Worm (Caenorhabditis elegans) whole organism, L4/young adult: ENCODE data around the gene Y60A3A.23.
A peak's percentile ranks its signal among the peaks of the same experiment; 100 is the strongest.

Experiments
- W03F9.2 ChIP-seq: fragments of 150-350 bp; optimal IDR thresholded peaks from 2 replicates; lab custom pipeline; 2014; ENCODE audit warnings: missing biosample characterization, missing genetic modification characterization
- dao-5 ChIP-seq: sonication (generic microtip); optimal IDR thresholded peaks from 2 replicates; lab custom pipeline; 2016; ENCODE audit warnings: missing genotype, missing genetic modification characterization, moderate library complexity, missing compliant biosample characterization
- him-1 ChIP-seq: sonication (generic microtip); optimal IDR thresholded peaks from 2 replicates; lab custom pipeline; 2016; ENCODE audit warnings: missing genotype, missing genetic modification reagents, missing genetic modification characterization, missing compliant biosample characterization

Y60A3A.23 gene

DNA sequence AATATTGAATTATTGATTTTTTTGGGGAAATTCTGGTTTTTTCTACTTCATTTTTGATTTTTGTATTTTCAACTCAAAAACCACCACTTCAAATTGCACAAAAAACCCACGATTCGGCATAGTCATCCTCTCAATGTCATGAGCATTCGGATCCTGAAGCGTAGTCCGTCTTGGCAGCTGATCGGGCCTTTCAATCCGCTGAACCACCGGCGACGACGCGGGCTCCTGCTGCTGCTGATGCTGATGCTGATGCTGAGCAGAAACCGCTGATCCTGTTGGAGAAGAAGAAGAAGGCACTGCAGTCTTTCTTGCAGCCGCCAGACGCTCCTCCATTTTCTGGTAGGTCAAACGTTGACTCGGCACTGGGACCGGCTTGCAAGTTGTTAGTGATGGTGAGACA, 8.5 kb upstream of the Y60A3A.23 start:
- no peak for TF ChIP-seq W03F9.2 (tag; lab: Kevin White, UChicago)
- no peak for TF ChIP-seq dao-5 (tag; lab: Kevin White, UChicago)
- no peak for TF ChIP-seq him-1 (tag; lab: Kevin White, UChicago)

ce11 chrV:19999789-20000188, 7.8 kb upstream of the Y60A3A.23 start:
- TF ChIP-seq W03F9.2 (tag; lab: Kevin White, UChicago) (no peak), him-1 (tag; lab: Kevin White, UChicago) (no peak), dao-5 (tag; lab: Kevin White, UChicago) (no peak)

DNA sequence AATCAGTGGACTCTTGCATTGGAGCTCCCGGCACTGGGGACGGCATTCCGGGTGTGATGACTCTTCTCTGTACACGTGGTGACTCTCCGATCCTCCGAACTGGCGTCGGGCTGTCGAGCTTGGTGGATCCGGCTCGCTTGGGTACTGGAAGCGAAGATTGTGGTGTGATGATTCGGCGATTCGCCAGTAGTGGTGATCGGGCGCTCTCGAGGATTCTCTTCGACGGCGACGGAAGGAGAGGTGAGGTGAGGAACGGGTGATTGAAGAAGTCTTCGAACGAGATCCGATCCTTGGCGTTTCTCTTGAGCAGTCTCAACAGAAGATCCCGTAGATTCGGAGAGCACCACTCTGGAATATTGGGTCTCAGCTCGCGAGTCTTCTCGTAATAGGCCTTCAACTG, 6.9 kb upstream of the Y60A3A.23 start:
- TF ChIP-seq dao-5 (tag; lab: Kevin White, UChicago) = no peak
- TF ChIP-seq him-1 (tag; lab: Kevin White, UChicago) = no peak
- TF ChIP-seq W03F9.2 (tag; lab: Kevin White, UChicago) = no peak

- TF ChIP-seq him-1 (tag; lab: Kevin White, UChicago) (no peak), W03F9.2 (tag; lab: Kevin White, UChicago) (no peak), dao-5 (tag; lab: Kevin White, UChicago) (no peak)
These were observed 5.4 kb upstream of the Y60A3A.23 start for ce11 chrV:20002194-20002593.

DNA sequence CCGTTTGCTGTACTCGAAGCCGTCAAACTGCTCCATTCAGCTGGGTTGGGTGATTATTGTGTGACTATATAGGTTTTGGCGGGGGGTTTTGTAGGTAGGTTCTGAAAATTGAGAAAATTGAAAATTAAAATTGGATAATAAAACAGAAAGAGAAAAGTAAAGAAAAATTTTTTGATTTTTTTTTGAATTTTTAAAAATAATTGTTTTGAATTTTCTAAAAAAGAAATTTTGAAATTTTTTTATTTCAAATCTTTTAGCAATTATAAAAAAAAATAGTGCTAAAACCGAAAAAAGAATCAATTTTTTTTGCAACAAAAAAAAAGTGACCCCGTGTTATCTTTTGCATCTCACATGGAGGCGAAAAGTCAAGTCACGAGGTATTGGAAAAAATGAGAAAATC, 3.2 kb upstream of the Y60A3A.23 start, which contains the start of gene unc-51:
unc-51 (minus strand) TSS at position 101 of the 400 bp plus-strand sequence.
- TF ChIP-seq him-1 (tag; lab: Kevin White, UChicago) = no peak
- no peak for TF ChIP-seq W03F9.2 (tag; lab: Kevin White, UChicago)
- no peak for TF ChIP-seq dao-5 (tag; lab: Kevin White, UChicago)

DNA sequence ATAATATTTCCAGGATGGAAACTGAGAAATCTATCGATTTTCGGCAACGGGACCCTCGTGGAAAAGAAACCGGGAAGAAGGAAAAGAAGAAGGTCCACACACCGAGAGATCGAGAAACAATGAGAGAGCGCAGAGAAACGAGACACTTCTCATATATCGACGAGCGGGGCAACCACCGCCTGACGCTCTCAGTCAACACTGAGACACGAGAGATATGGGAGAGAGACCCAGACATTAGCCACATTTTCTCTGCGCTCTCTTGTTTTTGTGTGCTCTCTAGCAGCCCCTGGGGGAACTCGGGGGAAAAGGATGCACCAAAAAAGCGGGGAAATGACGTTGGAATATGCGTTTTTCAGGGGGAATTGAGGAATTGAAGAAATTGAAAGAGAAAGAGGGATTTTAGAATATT, 1.8 kb upstream of the Y60A3A.23 start:
- TF ChIP-seq dao-5 (tag; lab: Kevin White, UChicago) (no peak), W03F9.2 (tag; lab: Kevin White, UChicago) (no peak), him-1 (tag; lab: Kevin White, UChicago) (peak; percentile 23)

DNA sequence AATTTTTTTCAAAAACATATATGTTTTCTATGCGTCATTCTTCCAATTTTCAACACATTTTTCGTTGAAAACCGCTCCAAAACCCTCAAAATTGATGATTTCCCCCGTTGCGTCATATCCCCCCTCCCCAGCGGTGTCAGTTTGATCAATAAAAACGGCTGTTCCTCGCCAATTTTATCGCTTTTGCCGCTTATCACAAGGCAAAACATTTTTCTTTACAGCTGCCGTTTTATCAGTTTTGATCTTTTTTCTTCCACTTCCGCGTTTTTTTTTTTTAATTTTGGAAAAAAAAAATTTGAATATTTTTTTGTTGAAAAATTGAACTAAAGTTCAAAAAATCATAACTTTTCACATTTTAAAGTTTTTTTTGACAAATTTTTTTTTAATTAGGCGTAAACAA, 3.6 kb downstream of the Y60A3A.23 start:
- TF ChIP-seq dao-5 (tag; lab: Kevin White, UChicago) (no peak), W03F9.2 (tag; lab: Kevin White, UChicago) (no peak), him-1 (tag; lab: Kevin White, UChicago) (no peak)

DNA sequence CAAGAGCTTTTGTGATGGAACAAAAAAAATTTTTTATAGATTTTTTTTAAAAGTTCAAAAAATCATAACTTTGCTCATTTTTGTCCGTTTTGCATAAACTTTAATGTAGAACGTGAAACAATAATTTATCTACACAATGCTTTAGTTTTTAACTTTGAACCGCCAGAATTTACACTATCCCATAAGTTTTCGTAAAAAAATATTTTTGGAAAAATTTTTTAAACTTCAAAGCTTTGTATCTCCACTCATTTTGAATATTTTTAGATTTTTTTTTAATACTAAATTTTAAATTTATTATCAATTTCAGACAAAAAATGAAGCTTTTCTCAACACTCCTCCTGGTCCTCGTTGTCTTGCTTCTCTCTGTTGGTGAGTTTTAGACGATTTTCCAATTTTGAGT, 4.1 kb downstream of the Y60A3A.23 start, which contains the start of gene Y60A3A.21:
Y60A3A.21 (plus strand) TSS at position 301 of the 400 bp plus-strand sequence.
- TF ChIP-seq dao-5 (tag; lab: Kevin White, UChicago) (no peak), him-1 (tag; lab: Kevin White, UChicago) (no peak), W03F9.2 (tag; lab: Kevin White, UChicago) (no peak)

ce11 chrV:20021347-20021746, 13.8 kb downstream of the Y60A3A.23 start:
- TF ChIP-seq W03F9.2 (tag; lab: Kevin White, UChicago) (no peak), dao-5 (tag; lab: Kevin White, UChicago) (no peak)

DNA sequence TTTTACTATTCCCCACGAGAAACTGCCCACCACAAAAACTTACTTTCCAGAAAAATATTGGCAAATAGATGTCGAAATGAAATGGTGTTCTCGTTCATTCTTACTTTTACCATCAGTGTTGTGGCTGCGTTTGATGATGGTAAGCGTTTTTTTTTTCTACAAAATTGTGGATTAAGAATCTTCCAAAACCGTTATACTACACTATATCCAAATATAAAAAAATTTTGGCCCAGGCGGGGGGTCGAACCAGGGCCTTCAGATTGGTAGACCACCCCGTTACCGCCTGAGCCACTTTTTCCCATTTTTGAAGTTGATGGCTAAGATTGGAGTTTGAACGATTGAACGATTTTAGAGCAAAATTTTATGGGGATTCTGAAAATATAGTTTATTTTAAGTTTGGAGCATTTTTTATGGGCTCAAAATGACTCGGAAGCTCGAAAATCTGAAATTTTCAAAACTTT, 15.5 kb downstream of the Y60A3A.23 start, which contains the start of gene lgc-55:
lgc-55 (plus strand) TSS at position 51 of the 461 bp plus-strand sequence.
- no peak for TF ChIP-seq W03F9.2 (tag; lab: Kevin White, UChicago)
- no peak for TF ChIP-seq dao-5 (tag; lab: Kevin White, UChicago)
- no peak for TF ChIP-seq him-1 (tag; lab: Kevin White, UChicago)

DNA sequence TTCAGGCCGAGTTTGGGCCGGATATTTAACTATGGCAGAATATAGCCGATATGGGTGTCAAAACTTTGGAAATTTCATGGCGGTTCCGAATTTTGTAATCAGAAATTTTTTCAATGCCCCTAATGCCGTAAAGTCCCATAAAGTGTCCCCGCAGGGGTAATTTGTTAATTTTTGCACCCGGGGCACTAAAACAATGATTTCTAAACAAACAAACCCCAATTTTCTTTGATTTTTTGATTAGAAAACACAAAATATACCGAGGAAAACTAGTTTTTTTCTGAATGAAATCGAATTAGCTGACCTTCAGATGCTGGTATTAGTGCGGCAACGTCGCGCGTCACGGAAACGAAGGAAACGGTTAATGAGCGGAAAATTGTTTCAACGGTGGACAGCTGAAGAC, 27.3 kb downstream of the Y60A3A.23 start:
- no peak for TF ChIP-seq dao-5 (tag; lab: Kevin White, UChicago)
- no peak for TF ChIP-seq W03F9.2 (tag; lab: Kevin White, UChicago)
- TF ChIP-seq him-1 (tag; lab: Kevin White, UChicago) = no peak

- TF ChIP-seq W03F9.2 (tag; lab: Kevin White, UChicago) (no peak), him-1 (tag; lab: Kevin White, UChicago) (no peak), dao-5 (tag; lab: Kevin White, UChicago) (no peak)
These were observed 29.7 kb downstream of the Y60A3A.23 start, which contains the start of gene Y113G7A.16 for ce11 chrV:20037287-20037686. TSS of gene Y113G7A.16 (plus strand) at chrV:20037587.

- TF ChIP-seq him-1 (tag; lab: Kevin White, UChicago) = no peak
- TF ChIP-seq dao-5 (tag; lab: Kevin White, UChicago) = no peak
- no peak for TF ChIP-seq W03F9.2 (tag; lab: Kevin White, UChicago)
These were observed 39.7 kb downstream of the Y60A3A.23 start, which contains the start of gene spe-19 for ce11 chrV:20047310-20047709. TSS of gene spe-19 (minus strand) at chrV:20047410.

DNA sequence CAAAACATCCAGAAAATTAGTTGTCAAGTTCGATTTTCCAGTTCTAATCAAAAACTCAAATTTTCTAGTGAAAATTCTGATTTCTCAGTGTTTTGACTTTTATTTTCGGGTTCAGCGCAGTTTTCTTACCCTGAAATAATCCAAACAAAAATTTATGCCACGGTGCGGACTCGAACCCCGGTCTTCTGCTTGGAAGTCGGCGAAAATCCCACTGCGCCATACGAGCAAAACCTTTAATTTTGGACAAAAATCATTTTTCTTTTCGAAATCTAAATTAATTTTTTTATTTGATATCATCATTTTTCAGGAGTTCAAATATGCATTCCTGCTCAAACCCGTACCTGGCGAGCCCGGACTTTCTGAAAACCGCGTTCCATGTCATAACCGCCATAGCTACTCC, 41.5 kb downstream of the Y60A3A.23 start, which contains the start of gene srh-233:
srh-233 (plus strand) TSS at position 301 of the 400 bp plus-strand sequence.
- no peak for TF ChIP-seq him-1 (tag; lab: Kevin White, UChicago)
- TF ChIP-seq W03F9.2 (tag; lab: Kevin White, UChicago) = no peak
- no peak for TF ChIP-seq dao-5 (tag; lab: Kevin White, UChicago)
